Worm (Caenorhabditis elegans): Measurements from ENCODE around the gene mtrr-1.

mtrr-1 gene

ce11 chrII:9274734-9275133 lies 11.0 kb upstream of the mtrr-1 start:
- TF ChIP-seq ztf-11 (tag; optimal IDR thresholded peaks at IDR 0.05), result no peak
- no peak for TF ChIP-seq sem-4 (tag; optimal IDR thresholded peaks at IDR 0.05)
- TF ChIP-seq nhr-21 (tag; optimal IDR thresholded peaks at IDR 0.05), result no peak
- TF ChIP-seq aly-2 (tag; optimal IDR thresholded peaks at IDR 0.05), result no peak

- TF ChIP-seq crh-2 (tag; optimal IDR thresholded peaks at IDR 0.05), result peak; percentile 8
- no peak for TF ChIP-seq nhr-6 (tag; optimal IDR thresholded peaks at IDR 0.05)
- peak in 1 of 2 experiments; percentile 6 for TF ChIP-seq lsy-2 (tag; optimal IDR thresholded peaks at IDR 0.05)
Measured at ce11 chrII:9275173-9275572, 10.6 kb upstream of the mtrr-1 start.

ce11 chrII:9277153-9277552 lies 8.6 kb upstream of the mtrr-1 start:
- no peak for TF ChIP-seq sem-4 (tag; optimal IDR thresholded peaks at IDR 0.05)
- no peak for TF ChIP-seq ztf-1 (GFP tag; conservative IDR thresholded peaks at IDR 0.05)
- TF ChIP-seq R02D3.7 (tag; optimal IDR thresholded peaks at IDR 0.05), result no peak
- TF ChIP-seq sma-9 (GFP tag; optimal IDR thresholded peaks at IDR 0.05), result no peak
- TF ChIP-seq sma-9 (tag; optimal IDR thresholded peaks at IDR 0.05), result no peak
- no peak for TF ChIP-seq nhr-10 (tag; optimal IDR thresholded peaks at IDR 0.05)
- no peak for TF ChIP-seq egl-27 (tag; optimal IDR thresholded peaks at IDR 0.05)
- TF ChIP-seq lin-39 (tag; optimal IDR thresholded peaks at IDR 0.05), result no peak
- no peak for TF ChIP-seq elt-3 (tag; optimal IDR thresholded peaks at IDR 0.05)
- TF ChIP-seq nhr-21 (tag; optimal IDR thresholded peaks at IDR 0.05), result no peak
- TF ChIP-seq snpc-4 (tag; optimal IDR thresholded peaks at IDR 0.05), result no peak
- TF ChIP-seq nhr-23 (tag; optimal IDR thresholded peaks at IDR 0.05), result no peak
- no peak for TF ChIP-seq blmp-1 (tag; optimal IDR thresholded peaks at IDR 0.05; ENCODE audit: insufficient read depth)
- no peak for TF ChIP-seq nhr-237 (tag; optimal IDR thresholded peaks at IDR 0.05)
- TF ChIP-seq zag-1 (tag; optimal IDR thresholded peaks at IDR 0.05), result no peak
- no peak for TF ChIP-seq sma-3 (GFP tag; optimal IDR thresholded peaks at IDR 0.05)
- TF ChIP-seq F13H6.1 (tag; optimal IDR thresholded peaks at IDR 0.05), result no peak
- TF ChIP-seq ZK546.5 (tag; optimal IDR thresholded peaks at IDR 0.05), result no peak
- no peak for TF ChIP-seq unc-55 (GFP tag; optimal IDR thresholded peaks at IDR 0.05)
- TF ChIP-seq C34F6.9 (tag; optimal IDR thresholded peaks at IDR 0.05), result no peak

DNA sequence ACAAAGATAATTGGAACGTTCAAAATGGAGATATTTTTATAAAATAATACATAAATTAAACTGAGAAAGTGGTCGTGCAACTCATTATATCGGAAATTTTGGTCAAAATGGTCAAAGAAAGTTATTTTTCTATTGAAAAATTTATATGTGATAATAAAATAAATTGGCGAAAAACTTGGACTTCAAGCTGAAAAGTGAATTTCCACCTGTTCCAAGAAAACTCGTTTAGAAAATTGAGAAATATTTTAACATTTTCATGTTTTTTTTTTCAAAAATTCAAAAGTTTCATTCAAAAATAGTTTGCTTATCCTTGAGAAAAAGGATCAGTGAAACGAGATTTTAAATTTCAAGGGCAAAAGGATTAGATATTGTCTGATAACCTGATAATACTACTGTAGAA lies 6.8 kb upstream of the mtrr-1 start:
- TF ChIP-seq nhr-12 (tag; optimal IDR thresholded peaks at IDR 0.05), result no peak

ce11 chrII:9280048-9280772 lies 5.6 kb upstream of the mtrr-1 start, which contains the start of gene gldi-3:
TSS of gene gldi-3 (minus strand) at chrII:9280098.
- TF ChIP-seq nhr-10 (tag; optimal IDR thresholded peaks at IDR 0.05), result no peak
- TF ChIP-seq lin-11 (tag; optimal IDR thresholded peaks at IDR 0.05), result no peak
- TF ChIP-seq lsy-2 (tag; optimal IDR thresholded peaks at IDR 0.05), result peak in 1 of 2 experiments; percentile 23
- TF ChIP-seq snpc-4 (tag; optimal IDR thresholded peaks at IDR 0.05), result no peak
- TF ChIP-seq ztf-4 (tag; optimal IDR thresholded peaks at IDR 0.05), result peak; percentile 16
- peak; percentile 48 for TF ChIP-seq fos-1 (tag; optimal IDR thresholded peaks at IDR 0.05)

ce11 chrII:9280846-9281245 lies 4.9 kb upstream of the mtrr-1 start:
- no peak for TF ChIP-seq blmp-1 (tag; optimal IDR thresholded peaks at IDR 0.05; ENCODE audit: insufficient read depth)
- TF ChIP-seq sma-9 (GFP tag; optimal IDR thresholded peaks at IDR 0.05), result peak; percentile 3
- TF ChIP-seq sma-9 (tag; optimal IDR thresholded peaks at IDR 0.05), result no peak

DNA sequence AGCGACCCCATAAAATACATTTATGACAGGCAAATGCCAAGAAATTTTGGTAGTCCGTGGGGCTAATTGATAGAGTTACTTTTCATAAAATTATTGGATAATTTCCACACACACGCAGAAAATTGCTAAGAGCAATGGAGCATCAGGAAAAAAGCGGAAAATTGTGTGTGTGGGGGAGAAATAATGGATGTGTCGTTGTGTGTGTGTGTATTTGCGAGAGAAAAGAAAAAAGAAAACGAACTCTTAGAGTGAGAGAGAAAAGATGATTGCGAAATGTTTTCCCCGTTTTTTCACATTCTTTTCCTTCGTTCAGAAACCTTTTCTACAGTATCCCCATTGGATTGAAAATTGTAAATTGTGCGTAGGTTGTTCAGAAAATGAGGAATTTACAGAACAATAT lies 4.2 kb upstream of the mtrr-1 start:
- TF ChIP-seq ztf-11 (tag; optimal IDR thresholded peaks at IDR 0.05) (no peak), nhr-12 (tag; optimal IDR thresholded peaks at IDR 0.05) (no peak), Y55F3AM.14 (GFP tag; optimal IDR thresholded peaks at IDR 0.05) (no peak), nhr-237 (tag; optimal IDR thresholded peaks at IDR 0.05) (no peak), egl-27 (tag; optimal IDR thresholded peaks at IDR 0.05) (peak; percentile 33), unc-55 (GFP tag; optimal IDR thresholded peaks at IDR 0.05) (peak; percentile 86), unc-39 (tag; optimal IDR thresholded peaks at IDR 0.05) (no peak), aly-2 (tag; optimal IDR thresholded peaks at IDR 0.05) (no peak), skn-1 (tag; optimal IDR thresholded peaks at IDR 0.05) (no peak), sma-9 (GFP tag; optimal IDR thresholded peaks at IDR 0.05) (peak; percentile 39), sma-9 (tag; optimal IDR thresholded peaks at IDR 0.05) (no peak), lin-11 (tag; optimal IDR thresholded peaks at IDR 0.05) (no peak), zag-1 (tag; optimal IDR thresholded peaks at IDR 0.05) (peak; percentile 54), nhr-23 (tag; optimal IDR thresholded peaks at IDR 0.05) (no peak), alr-1 (tag; optimal IDR thresholded peaks at IDR 0.05) (no peak), C34F6.9 (tag; optimal IDR thresholded peaks at IDR 0.05) (peak; percentile 78), lsy-2 (tag; optimal IDR thresholded peaks at IDR 0.05) (peak in 1 of 2 experiments; percentile 72), nhr-129 (tag; optimal IDR thresholded peaks at IDR 0.05) (peak; percentile 76), dmd-4 (tag; optimal IDR thresholded peaks at IDR 0.05) (no peak), nhr-11 (tag; optimal IDR thresholded peaks at IDR 0.05) (no peak), blmp-1 (tag; optimal IDR thresholded peaks at IDR 0.05; ENCODE audit: insufficient read depth) (no peak), ztf-1 (GFP tag; conservative IDR thresholded peaks at IDR 0.05) (no peak), elt-1 (tag; optimal IDR thresholded peaks at IDR 0.05) (no peak), fos-1 (tag; optimal IDR thresholded peaks at IDR 0.05) (peak; percentile 42)

Measured in whole organism, L2 larva.